Fruit fly (Drosophila melanogaster) whole organism, embryonic: ENCODE measurements around the gene CG17633.

ENCODE experiments used
- B-H2 ChIP-seq: fragments of 200-800 bp; sonication (Bioruptor generic); optimal IDR thresholded peaks from 2 replicates; lab custom pipeline; 2018; ENCODE audit warnings: missing biosample characterization, mild to moderate bottlenecking, missing genetic modification characterization
- Bdp1 ChIP-seq: fragments of 200-800 bp; sonication (Bioruptor generic); optimal IDR thresholded peaks from 3 replicates; lab custom pipeline; 2016; ENCODE audit warnings: missing biosample characterization, missing genetic modification characterization
- CG10267 ChIP-seq: fragments of 200-800 bp; sonication (Bioruptor generic); optimal IDR thresholded peaks from 2 replicates; lab custom pipeline; 2018; ENCODE audit warnings: missing biosample characterization, mild to moderate bottlenecking, missing genetic modification characterization, moderate library complexity
- CG10543 ChIP-seq: fragments of 200-800 bp; sonication (Bioruptor generic); optimal IDR thresholded peaks from 3 replicates; lab custom pipeline; 2017; ENCODE audit warnings: missing biosample characterization, mild to moderate bottlenecking, missing genetic modification characterization, moderate library complexity
- CG12299 ChIP-seq: fragments of 200-800 bp; sonication (Bioruptor generic); optimal IDR thresholded peaks from 2 replicates; lab custom pipeline; 2018; ENCODE audit warnings: missing biosample characterization, mild to moderate bottlenecking, missing genetic modification characterization
- CG13624 ChIP-seq: fragments of 200-800 bp; sonication (Bioruptor generic); optimal IDR thresholded peaks from 2 replicates; lab custom pipeline; 2016; ENCODE audit warnings: missing biosample characterization, missing genetic modification characterization
- CG14710 ChIP-seq: fragments of 200-800 bp; sonication (Bioruptor generic); optimal IDR thresholded peaks from 3 replicates; lab custom pipeline; 2019; ENCODE audit warnings: missing biosample characterization, mild to moderate bottlenecking, missing genetic modification characterization, moderate library complexity
- CG16863 ChIP-seq: fragments of 200-800 bp; sonication (Bioruptor generic); optimal IDR thresholded peaks from 3 replicates; lab custom pipeline; 2016; ENCODE audit warnings: missing biosample characterization, missing genetic modification characterization
- CG1832 ChIP-seq: fragments of 200-800 bp; sonication (Bioruptor generic); optimal IDR thresholded peaks from 2 replicates; lab custom pipeline; 2017; ENCODE audit warnings: missing biosample characterization, mild to moderate bottlenecking, missing genetic modification characterization, inconsistent platforms
- CG2199 ChIP-seq: fragments of 200-800 bp; sonication (Bioruptor generic); IDR thresholded peaks from 3 replicates; pipeline ENCODE4 v1.3.6; 2022; ENCODE audit warnings: missing biosample characterization, missing genetic modification characterization
- CG31224 ChIP-seq: fragments of 200-800 bp; sonication (Bioruptor generic); IDR thresholded peaks from 2 replicates; pipeline ENCODE4 v1.3.6; 2022; ENCODE audit warnings: missing biosample characterization, missing genetic modification characterization
- CG3726 ChIP-seq: fragments of 200-800 bp; sonication (Bioruptor generic); IDR thresholded peaks from 3 replicates; pipeline ENCODE4, ENCODE4 v1.3.6; 2022; ENCODE audit warnings: missing biosample characterization, missing genetic modification characterization
- CG4820 ChIP-seq: fragments of 200-800 bp; sonication (Bioruptor generic); optimal IDR thresholded peaks from 3 replicates; lab custom pipeline; 2016; ENCODE audit warnings: missing biosample characterization, missing genetic modification characterization
- Dfd ChIP-seq, 2 experiments: fragments of >200 bp; optimal IDR thresholded peaks; 2 replicates each; lab custom pipeline; 2017; ENCODE audit warnings: missing biosample characterization in 2 of 2, missing genetic modification characterization in 2 of 2
- Nf-YA ChIP-seq: fragments of 200-800 bp; sonication (Bioruptor generic); IDR thresholded peaks from 2 replicates; pipeline ENCODE4 v1.3.6; 2022; ENCODE audit warnings: missing biosample characterization, missing genetic modification characterization
- Oaz ChIP-seq: fragments of 200-800 bp; sonication (Bioruptor generic); IDR thresholded peaks from 2 replicates; pipeline ENCODE4 v1.3.6; 2022; ENCODE audit warnings: missing biosample characterization, missing genetic modification characterization
- Poxn ChIP-seq: fragments of 200-800 bp; sonication (Bioruptor generic); IDR thresholded peaks from 2 replicates; pipeline ENCODE4 v1.3.6; 2022; ENCODE audit warnings: missing biosample characterization, missing genetic modification characterization
- Sry-δ ChIP-seq: fragments of 200-800 bp; sonication (Bioruptor generic); optimal IDR thresholded peaks from 2 replicates; lab custom pipeline; 2016; ENCODE audit warnings: missing biosample characterization, missing genetic modification characterization
- Trl ChIP-seq, 3 experiments: fragments of >200 bp in 2 of 3; fragments of 200-800 bp in 1 of 3; sonication (Bioruptor generic) in 1 of 3; optimal IDR thresholded peaks; 2 replicates in 1 of 3; 3 replicates in 2 of 3; lab custom pipeline; 2016 to 2017; ENCODE audit warnings: missing biosample characterization in 1 of 3, missing genetic modification characterization in 1 of 3
- al ChIP-seq: fragments of 200-800 bp; sonication (Bioruptor generic); IDR thresholded peaks from 2 replicates; pipeline ENCODE4 v1.3.6; 2022; ENCODE audit warnings: missing biosample characterization, missing genetic modification characterization
- amos ChIP-seq: fragments of 200-800 bp; sonication (Bioruptor generic); IDR thresholded peaks from 2 replicates; pipeline ENCODE4 v1.3.6; 2022; ENCODE audit warnings: missing biosample characterization, missing genetic modification characterization; ENCODE audit not compliant: partially characterized antibody
- aop ChIP-seq: fragments of 200-800 bp; sonication (Bioruptor generic); IDR thresholded peaks from 2 replicates; pipeline ENCODE4 v1.3.6; 2022; ENCODE audit warnings: missing biosample characterization, missing genetic modification characterization
- ap ChIP-seq: fragments of 200-800 bp; sonication (Bioruptor generic); IDR thresholded peaks from 2 replicates; pipeline ENCODE4 v1.3.6; 2022; ENCODE audit warnings: missing biosample characterization, missing genetic modification characterization
- bab2 ChIP-seq: fragments of 200-800 bp; sonication (Bioruptor generic); optimal IDR thresholded peaks from 2 replicates; lab custom pipeline; 2016; ENCODE audit warnings: missing biosample characterization, missing genetic modification characterization
- btn ChIP-seq: fragments of 200-800 bp; sonication (Bioruptor generic); optimal IDR thresholded peaks from 2 replicates; lab custom pipeline; 2016; ENCODE audit warnings: missing biosample characterization, missing genetic modification characterization
- chinmo ChIP-seq: fragments of 200-800 bp; sonication (Bioruptor generic); IDR thresholded peaks from 4 replicates; pipeline ENCODE4 v1.3.6; 2022; ENCODE audit warnings: missing biosample characterization, missing genetic modification characterization; ENCODE audit not compliant: partially characterized antibody
- cwo ChIP-seq: fragments of 200-800 bp; sonication (Bioruptor generic); optimal IDR thresholded peaks from 3 replicates; lab custom pipeline; 2017; ENCODE audit warnings: missing biosample characterization, missing genetic modification characterization, mild to moderate bottlenecking, moderate library complexity, missing genetic modification reagents
- dmrt99B ChIP-seq: fragments of 200-800 bp; sonication (Bioruptor generic); optimal IDR thresholded peaks from 2 replicates; lab custom pipeline; 2018; ENCODE audit warnings: missing biosample characterization, mild to moderate bottlenecking, missing genetic modification characterization, moderate library complexity
- eyg ChIP-seq: fragments of 200-800 bp; sonication (Bioruptor generic); optimal IDR thresholded peaks from 3 replicates; lab custom pipeline; 2016; ENCODE audit warnings: missing biosample characterization, missing genetic modification characterization
- fd96Cb ChIP-seq: fragments of 200-800 bp; sonication (Bioruptor generic); optimal IDR thresholded peaks from 2 replicates; lab custom pipeline; 2018; ENCODE audit warnings: missing biosample characterization, mild to moderate bottlenecking, missing genetic modification characterization, moderate library complexity
- ftz-f1 ChIP-seq: fragments of 200-800 bp; sonication (Bioruptor generic); optimal IDR thresholded peaks from 2 replicates; lab custom pipeline; 2016; ENCODE audit warnings: missing biosample characterization, missing genetic modification characterization
- inv ChIP-seq: fragments of 200-800 bp; sonication (Bioruptor generic); IDR thresholded peaks from 2 replicates; pipeline ENCODE4 v1.3.6; 2022; ENCODE audit warnings: missing biosample characterization, missing genetic modification characterization; ENCODE audit not compliant: partially characterized antibody
- klu ChIP-seq: fragments of 200-800 bp; sonication (Bioruptor generic); IDR thresholded peaks from 2 replicates; pipeline ENCODE4 v1.3.6; 2022; ENCODE audit warnings: missing biosample characterization, missing genetic modification characterization
- lab ChIP-seq: fragments of 200-800 bp; sonication (Bioruptor generic); optimal IDR thresholded peaks from 3 replicates; lab custom pipeline; 2017; ENCODE audit warnings: missing biosample characterization, missing genetic modification characterization, mild to moderate bottlenecking, moderate library complexity, missing genetic modification reagents
- lilli ChIP-seq: fragments of 200-800 bp; sonication (Bioruptor generic); optimal IDR thresholded peaks from 3 replicates; lab custom pipeline; 2016; ENCODE audit warnings: missing biosample characterization, missing genetic modification characterization
- lov ChIP-seq, 2 experiments: fragments of 200-800 bp in 1 of 2; fragments of >200 bp in 1 of 2; sonication (Bioruptor generic) in 1 of 2; IDR thresholded peaks in 1 of 2; optimal IDR thresholded peaks in 1 of 2; 2 replicates in 1 of 2; 3 replicates in 1 of 2; pipeline versions ENCODE4 v1.3.6 to Lab custom; 2017 to 2022; ENCODE audit warnings: missing biosample characterization in 1 of 2, missing genetic modification characterization in 1 of 2
- pan ChIP-seq, 4 experiments: fragments of >200 bp in 3 of 4; fragments of 200-800 bp in 1 of 4; sonication (Bioruptor generic) in 1 of 4; optimal IDR thresholded peaks in 3 of 4; IDR thresholded peaks in 1 of 4; 2 replicates each; pipeline versions ENCODE4 v1.3.6 to Lab custom; 2017 to 2022; ENCODE audit warnings: missing biosample characterization in 2 of 4, missing genetic modification characterization in 2 of 4, mixed read lengths in 1 of 4
- phol ChIP-seq: fragments of 200-800 bp; sonication (Bioruptor generic); optimal IDR thresholded peaks from 3 replicates; lab custom pipeline; 2018; ENCODE audit warnings: missing biosample characterization, mild to moderate bottlenecking, missing genetic modification characterization, moderate library complexity
- psq ChIP-seq: fragments of 200-800 bp; sonication (Bioruptor generic); optimal IDR thresholded peaks from 2 replicates; lab custom pipeline; 2017; ENCODE audit warnings: missing biosample characterization, missing genetic modification characterization
- ranshi ChIP-seq: fragments of 200-800 bp; sonication (Bioruptor generic); IDR thresholded peaks from 2 replicates; pipeline ENCODE4 v1.3.6; 2022; ENCODE audit warnings: missing biosample characterization, missing genetic modification characterization
- run ChIP-seq: fragments of 200-800 bp; sonication (Bioruptor generic); optimal IDR thresholded peaks from 3 replicates; lab custom pipeline; 2018; ENCODE audit warnings: missing biosample characterization, mild to moderate bottlenecking, missing genetic modification characterization
- so ChIP-seq: fragments of 200-800 bp; sonication (Bioruptor generic); IDR thresholded peaks from 3 replicates; pipeline ENCODE4 v1.3.6; 2022; ENCODE audit warnings: missing biosample characterization, missing genetic modification characterization
- sug ChIP-seq: fragments of 200-800 bp; optimal IDR thresholded peaks from 2 replicates; lab custom pipeline; 2019; ENCODE audit warnings: missing biosample characterization, mild to moderate bottlenecking, missing genetic modification characterization, moderate library complexity
- tgo ChIP-seq: fragments of 200-800 bp; sonication (Bioruptor generic); IDR thresholded peaks from 3 replicates; pipeline ENCODE4 v1.3.6; 2022; ENCODE audit warnings: missing biosample characterization, missing genetic modification characterization
- tna ChIP-seq: fragments of 200-800 bp; sonication (Bioruptor generic); IDR thresholded peaks from 2 replicates; pipeline ENCODE4 v1.3.6; 2022; ENCODE audit warnings: missing biosample characterization, missing genetic modification characterization; ENCODE audit not compliant: partially characterized antibody
- ttk ChIP-seq: fragments of 200-800 bp; sonication (Bioruptor generic); IDR thresholded peaks from 2 replicates; pipeline ENCODE4 v2.1.2; 2022; ENCODE audit warnings: missing biosample characterization, missing genetic modification characterization
- vfl ChIP-seq: fragments of 200-800 bp; sonication (Bioruptor generic); optimal IDR thresholded peaks from 2 replicates; lab custom pipeline; 2016; ENCODE audit warnings: missing biosample characterization, missing genetic modification characterization
- wor ChIP-seq: fragments of 200-800 bp; sonication (Bioruptor generic); IDR thresholded peaks from 2 replicates; pipeline ENCODE4 v1.3.6; 2022; ENCODE audit warnings: missing biosample characterization, missing genetic modification characterization
- zfh1 ChIP-seq: fragments of 200-800 bp; sonication (Bioruptor generic); IDR thresholded peaks from 3 replicates; pipeline ENCODE4 v1.3.6; 2022; ENCODE audit warnings: missing biosample characterization, missing genetic modification characterization

CG17633 gene

dm6 chr2L:9782176-9782581, 13.3 kb downstream of the CG17633 start, which contains the start of gene IP3K1 (continued):
- TF ChIP-seq fd96Cb (tag; lab: Kevin White, UChicago): no peak
- TF ChIP-seq CG16863: no peak
- no peak; the same call in 2 of the 3 replicates for TF ChIP-seq tgo (GFP tag; lab: Robert Waterston, UW)
- no peak for TF ChIP-seq Poxn (GFP tag; lab: Robert Waterston, UW)
- peak; percentile 75 for TF ChIP-seq sug
- no peak for TF ChIP-seq CG3726
- no peak for TF ChIP-seq aop (GFP tag; lab: Robert Waterston, UW)
- no peak for TF ChIP-seq lov (optimal IDR thresholded peaks at IDR 0.05; lab: Kevin White, UChicago)
- TF ChIP-seq lov (GFP tag; IDR thresholded peaks at IDR 0.05; lab: Robert Waterston, UW): no peak; the same call in 2 of the 3 replicates
- TF ChIP-seq CG1832: no peak
- TF ChIP-seq pan (optimal IDR thresholded peaks at IDR 0.05; lab: Kevin White, UChicago): no peak
- peak in 1 of 2 experiments; percentile 46 for TF ChIP-seq pan (GFP tag; optimal IDR thresholded peaks at IDR 0.05 in 1 of 2, IDR thresholded peaks at IDR 0.05 in 1 of 2)
- no peak for TF ChIP-seq Bdp1 (GFP tag; lab: Kevin White, UChicago)
- TF ChIP-seq CG10267 (tag; lab: Kevin White, UChicago): no peak
- peak; percentile 81 for TF ChIP-seq lab (GFP tag; lab: Kevin White, UChicago)
- peak; percentile 27 for TF ChIP-seq dmrt99B (tag; lab: Kevin White, UChicago)
- peak; percentile 12 for TF ChIP-seq CG13624 (GFP tag; lab: Kevin White, UChicago)
- TF ChIP-seq CG12299: peak; percentile 25
- no peak for TF ChIP-seq CG4820
- no peak for TF ChIP-seq eyg (GFP tag; lab: Kevin White, UChicago)
- no peak for TF ChIP-seq phol (tag; lab: Kevin White, UChicago)
- TF ChIP-seq so (GFP tag; lab: Robert Waterston, UW): peak; percentile 66; the same call in 2 of the 3 replicates
- TF ChIP-seq run (tag; lab: Kevin White, UChicago): peak; percentile 19
- peak; percentile 91 to 96 for TF ChIP-seq Trl (optimal IDR thresholded peaks at IDR 0.05; lab: Kevin White, UChicago)
- TF ChIP-seq Trl (GFP tag; optimal IDR thresholded peaks at IDR 0.05; lab: Kevin White, UChicago): peak; percentile 29
- no peak for TF ChIP-seq vfl (GFP tag; lab: Kevin White, UChicago)
- TF ChIP-seq Sry-δ (GFP tag; lab: Kevin White, UChicago): no peak
- TF ChIP-seq bab2: no peak
- 0 out of 2 replicates have a peak, but pooled peaks have one; percentile 8 for TF ChIP-seq ap (GFP tag; lab: Robert Waterston, UW)
- TF ChIP-seq tna: no peak; the same call in 1 of the 2 replicates
- TF ChIP-seq klu (GFP tag; lab: Robert Waterston, UW): no peak
- TF ChIP-seq Oaz: no peak
- TF ChIP-seq CG14710 (tag; lab: Kevin White, UChicago): no peak
- TF ChIP-seq psq (GFP tag; lab: Kevin White, UChicago): no peak
- TF ChIP-seq Nf-YA (GFP tag; lab: Robert Waterston, UW): peak; percentile 44; the same call in 1 of the 2 replicates
- peak; percentile 65 for TF ChIP-seq ftz-f1
- peak; percentile 39; the same call in 1 of the 2 replicates for TF ChIP-seq inv
- TF ChIP-seq CG31224 (GFP tag; lab: Robert Waterston, UW): no peak
- TF ChIP-seq btn (GFP tag; lab: Kevin White, UChicago): peak; percentile 24
- peak; percentile 96; the same call in 3 of the 4 replicates for TF ChIP-seq chinmo
- peak; percentile 51; the same call in 1 of the 2 replicates for TF ChIP-seq amos
- TF ChIP-seq Dfd (GFP tag; optimal IDR thresholded peaks at IDR 0.05; lab: Kevin White, UChicago): no peak
- TF ChIP-seq lilli (GFP tag; lab: Kevin White, UChicago): peak; percentile 16
- no peak; the same call in 1 of the 2 replicates for TF ChIP-seq ranshi (GFP tag; lab: Robert Waterston, UW)
- TF ChIP-seq wor (GFP tag; lab: Robert Waterston, UW): no peak
- 0 out of 3 replicates have a peak, but pooled peaks have one; percentile 70 for TF ChIP-seq CG2199
- no peak for TF ChIP-seq zfh1 (GFP tag; lab: Robert Waterston, UW)
- peak; percentile 85 for TF ChIP-seq CG10543 (GFP tag; lab: Kevin White, UChicago)
- TF ChIP-seq B-H2 (GFP tag; lab: Kevin White, UChicago): no peak
- TF ChIP-seq al: no peak
- peak; percentile 29; the same call in 1 of the 2 replicates for TF ChIP-seq ttk (GFP tag; lab: Robert Waterston, UW)
- TF ChIP-seq cwo (GFP tag; lab: Kevin White, UChicago): peak; percentile 50
